Fruit fly (Drosophila melanogaster): Measurements from ENCODE around the gene CG32219.
A peak's percentile ranks its signal among the peaks of the same experiment; 100 is the strongest.

Gene CG32219

DNA sequence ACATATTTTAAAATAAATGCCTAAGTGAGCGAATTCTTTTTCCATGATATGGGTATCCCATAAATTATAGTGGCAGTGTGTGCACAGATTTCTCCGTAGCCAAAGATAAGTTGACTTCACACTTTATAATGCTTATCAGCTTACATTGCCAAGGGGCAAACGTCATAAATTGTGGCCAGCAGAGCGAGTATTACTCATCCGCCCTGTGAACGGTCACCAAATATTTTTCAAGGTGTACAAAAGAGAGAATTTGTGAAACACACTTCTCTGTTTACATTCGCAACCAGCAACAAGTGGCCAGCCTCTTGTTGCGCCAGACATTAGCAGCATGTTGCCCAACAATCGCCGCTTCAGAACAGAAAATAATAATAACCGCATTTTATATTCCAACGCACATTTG lies 18.0 kb downstream of the CG32219 start (continued):
- peak; percentile 77 for TF ChIP-seq BtbVII (GFP tag; optimal IDR thresholded peaks at IDR 0.05)
- TF ChIP-seq CG7987 (GFP tag; optimal IDR thresholded peaks at IDR 0.05): peak; percentile 39
- no peak for TF ChIP-seq ewg (GFP tag; optimal IDR thresholded peaks at IDR 0.05)
- TF ChIP-seq CG6654 (GFP tag; optimal IDR thresholded peaks at IDR 0.05): no peak
- no peak for TF ChIP-seq CG12299 (tag; optimal IDR thresholded peaks at IDR 0.05)
- no peak for TF ChIP-seq Neu2 (GFP tag; optimal IDR thresholded peaks at IDR 0.05; ENCODE audit: borderline replicate concordance)
- TF ChIP-seq CG10979 (tag; optimal IDR thresholded peaks at IDR 0.05): no peak
- no peak for TF ChIP-seq Doc2 (GFP tag; IDR thresholded peaks at IDR 0.05)
- no peak for TF ChIP-seq Ada2b (GFP tag; IDR thresholded peaks at IDR 0.05)
- TF ChIP-seq CG17802 (tag; optimal IDR thresholded peaks at IDR 0.05): no peak
- 0 out of 2 replicates have a peak, but pooled peaks have one; percentile 32 for TF ChIP-seq gsb (GFP tag; IDR thresholded peaks at IDR 0.05)
- no peak for TF ChIP-seq wor (GFP tag; IDR thresholded peaks at IDR 0.05)
- no peak for TF ChIP-seq ab (GFP tag; optimal IDR thresholded peaks at IDR 0.05)
- no peak for TF ChIP-seq CG3995 (GFP tag; optimal IDR thresholded peaks at IDR 0.05)
- TF ChIP-seq CG4404 (GFP tag; IDR thresholded peaks at IDR 0.05): no peak
- no peak for TF ChIP-seq Dfd (GFP tag; optimal IDR thresholded peaks at IDR 0.05)
- peak; percentile 85 for TF ChIP-seq sens (GFP tag)
- TF ChIP-seq Nf-YA (GFP tag; IDR thresholded peaks at IDR 0.05): peak; percentile 49; the same call in 1 of the 2 replicates
- no peak for TF ChIP-seq Hmx (GFP tag; optimal IDR thresholded peaks at IDR 0.05)
- peak; percentile 66 for TF ChIP-seq ATbp (GFP tag; optimal IDR thresholded peaks at IDR 0.05)
- no peak for TF ChIP-seq YL-1 (GFP tag; optimal IDR thresholded peaks at IDR 0.05)
- no peak for TF ChIP-seq CG2116 (GFP tag; optimal IDR thresholded peaks at IDR 0.05)
- no peak for TF ChIP-seq CG11398 (GFP tag; optimal IDR thresholded peaks at IDR 0.05)
- no peak for TF ChIP-seq org-1 (GFP tag; optimal IDR thresholded peaks at IDR 0.05)
- peak; percentile 45 for TF ChIP-seq Meics (GFP tag; optimal IDR thresholded peaks at IDR 0.05)
- TF ChIP-seq Gug (GFP tag; IDR thresholded peaks at IDR 0.05): no peak
- TF ChIP-seq Awh (GFP tag; IDR thresholded peaks at IDR 0.05): peak; percentile 48; the same call in 1 of the 2 replicates
- peak; percentile 44; the same call in 1 of the 3 replicates for TF ChIP-seq dysf (GFP tag; IDR thresholded peaks at IDR 0.05)
- TF ChIP-seq C15 (GFP tag; IDR thresholded peaks at IDR 0.05): no peak
- no peak for TF ChIP-seq CG10147 (GFP tag; optimal IDR thresholded peaks at IDR 0.05)
- TF ChIP-seq Rfx (GFP tag; IDR thresholded peaks at IDR 0.05): peak; percentile 47; the same call in 1 of the 2 replicates
- no peak for TF ChIP-seq unc-4 (GFP tag; IDR thresholded peaks at IDR 0.05; ENCODE audit: partially characterized antibody)
- TF ChIP-seq CG13424 (tag; optimal IDR thresholded peaks at IDR 0.05): peak; percentile 24
- TF ChIP-seq CG6254 (GFP tag; optimal IDR thresholded peaks at IDR 0.05): peak; percentile 52
- no peak for TF ChIP-seq Taf1 (GFP tag; IDR thresholded peaks at IDR 0.05)
- no peak for TF ChIP-seq CG16779 (GFP tag; IDR thresholded peaks at IDR 0.05)
- no peak for TF ChIP-seq Sry-δ (GFP tag; optimal IDR thresholded peaks at IDR 0.05)
- TF ChIP-seq CG42726 (GFP tag; IDR thresholded peaks at IDR 0.05; ENCODE audit: partially characterized antibody): no peak
- TF ChIP-seq scrt (GFP tag; optimal IDR thresholded peaks at IDR 0.05): peak; percentile 69
- no peak for TF ChIP-seq MESR4 (GFP tag; optimal IDR thresholded peaks at IDR 0.05)
- TF ChIP-seq Eip74EF (GFP tag; optimal IDR thresholded peaks at IDR 0.05): no peak
- no peak for TF ChIP-seq dimm (GFP tag; IDR thresholded peaks at IDR 0.05)
- TF ChIP-seq emc (GFP tag; optimal IDR thresholded peaks at IDR 0.05): no peak
- peak; percentile 27 for TF ChIP-seq HmgZ (tag; optimal IDR thresholded peaks at IDR 0.05)
- TF ChIP-seq en (GFP tag; optimal IDR thresholded peaks at IDR 0.05): no peak
- no peak for TF ChIP-seq Deaf1 (tag; optimal IDR thresholded peaks at IDR 0.05)
- no peak for TF ChIP-seq Bteb2 (GFP tag; optimal IDR thresholded peaks at IDR 0.05)
- peak in 1 of 2 experiments; percentile 28 for TF ChIP-seq Hr78 (GFP tag; optimal IDR thresholded peaks at IDR 0.05)
- peak; percentile 21 for TF ChIP-seq vfl (GFP tag; optimal IDR thresholded peaks at IDR 0.05)
- TF ChIP-seq CG31441 (GFP tag; IDR thresholded peaks at IDR 0.05): peak; percentile 14; the same call in 1 of the 2 replicates
- TF ChIP-seq sim (GFP tag; IDR thresholded peaks at IDR 0.05): no peak

All from whole organism, embryonic.